Fruit fly (Drosophila melanogaster): ENCODE results near the gene CG12708.

Gene CG12708

DNA sequence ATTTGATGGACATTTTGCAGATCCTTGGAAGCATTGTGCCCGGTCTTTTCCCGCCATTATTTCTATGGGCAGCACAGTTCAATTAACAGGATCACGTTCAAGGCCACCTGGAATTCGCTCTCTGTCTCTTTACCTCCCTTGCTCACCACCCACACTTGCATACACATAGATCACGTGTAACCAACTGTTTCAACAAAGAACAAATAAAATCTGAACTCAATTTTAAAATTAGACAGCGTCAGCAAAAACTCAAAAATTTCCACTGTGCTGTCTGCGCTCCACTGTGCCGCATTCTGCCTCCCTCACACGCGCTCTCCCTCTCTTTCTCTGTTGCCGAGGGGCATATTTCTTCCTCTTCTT, 34.3 kb downstream of the CG12708 start (continued):
- TF ChIP-seq cg (GFP tag; optimal IDR thresholded peaks at IDR 0.05) (no peak), CG7963 (GFP tag; IDR thresholded peaks at IDR 0.05; ENCODE audit: partially characterized antibody) (no peak), Rfx (GFP tag; IDR thresholded peaks at IDR 0.05) (peak; percentile 64), zfh2 (GFP tag; optimal IDR thresholded peaks at IDR 0.05) (no peak), luna (GFP tag; optimal IDR thresholded peaks at IDR 0.05) (no peak), vnd (GFP tag; IDR thresholded peaks at IDR 0.05; ENCODE audit: partially characterized antibody) (no peak), bbx (GFP tag; IDR thresholded peaks at IDR 0.05; ENCODE audit: partially characterized antibody) (no peak), CG10959 (GFP tag; IDR thresholded peaks at IDR 0.05) (no peak), CG8478 (optimal IDR thresholded peaks at IDR 0.05) (no peak), CG10209 (GFP tag; optimal IDR thresholded peaks at IDR 0.05) (no peak), maf-S (GFP tag; optimal IDR thresholded peaks at IDR 0.05) (no peak), Usf (GFP tag; optimal IDR thresholded peaks at IDR 0.05) (no peak), Ets65A (GFP tag) (no peak), sens (GFP tag) (peak; percentile 68), danr (GFP tag; IDR thresholded peaks at IDR 0.05) (no peak), CG6791 (GFP tag; IDR thresholded peaks at IDR 0.05; ENCODE audit: partially characterized antibody) (no peak), Awh (GFP tag; IDR thresholded peaks at IDR 0.05) (no peak), run (tag; optimal IDR thresholded peaks at IDR 0.05) (no peak), Blimp-1 (GFP tag; optimal IDR thresholded peaks at IDR 0.05) (no peak), crc (GFP tag; optimal IDR thresholded peaks at IDR 0.05) (no peak), CG12071 (GFP tag; optimal IDR thresholded peaks at IDR 0.05) (peak; percentile 15), CG8089 (GFP tag; optimal IDR thresholded peaks at IDR 0.05) (no peak), wdn (GFP tag; IDR thresholded peaks at IDR 0.05) (no peak), Dip2 (GFP tag; IDR thresholded peaks at IDR 0.05) (no peak), Six4 (GFP tag; optimal IDR thresholded peaks at IDR 0.05) (no peak), ranshi (GFP tag; IDR thresholded peaks at IDR 0.05) (no peak), CG3281 (GFP tag; optimal IDR thresholded peaks at IDR 0.05) (no peak), eve (GFP tag; optimal IDR thresholded peaks at IDR 0.05) (no peak), Mad (GFP tag; optimal IDR thresholded peaks at IDR 0.05) (no peak), exex (tag; optimal IDR thresholded peaks at IDR 0.05) (no peak), H15 (GFP tag; IDR thresholded peaks at IDR 0.05) (no peak), sug (tag; optimal IDR thresholded peaks at IDR 0.05) (no peak), BtbVII (GFP tag; optimal IDR thresholded peaks at IDR 0.05) (no peak), bsh (GFP tag; optimal IDR thresholded peaks at IDR 0.05) (no peak), peb (GFP tag; IDR thresholded peaks at IDR 0.05) (no peak), lilli (GFP tag; optimal IDR thresholded peaks at IDR 0.05) (peak; percentile 9), CoRest (tag; optimal IDR thresholded peaks at IDR 0.05) (no peak), fd64A (GFP tag; optimal IDR thresholded peaks at IDR 0.05) (no peak), fu2 (GFP tag; optimal IDR thresholded peaks at IDR 0.05) (no peak), pum (GFP tag; optimal IDR thresholded peaks at IDR 0.05) (no peak), CG10543 (GFP tag; optimal IDR thresholded peaks at IDR 0.05) (no peak), Pdp1 (GFP tag; optimal IDR thresholded peaks at IDR 0.05) (no peak), grn (GFP tag; optimal IDR thresholded peaks at IDR 0.05) (no peak), bigmax (GFP tag; optimal IDR thresholded peaks at IDR 0.05) (no peak), CG10654 (GFP tag; optimal IDR thresholded peaks at IDR 0.05) (no peak), CG3847 (GFP tag; IDR thresholded peaks at IDR 0.05) (0 out of 2 replicates have a peak, but pooled peaks have one; percentile 6), corto (GFP tag; optimal IDR thresholded peaks at IDR 0.05) (no peak), Hr78 (GFP tag; optimal IDR thresholded peaks at IDR 0.05) (no peak), Sin3A (optimal IDR thresholded peaks at IDR 0.05) (no peak), CG1832 (GFP tag; optimal IDR thresholded peaks at IDR 0.05) (peak; percentile 84), insv (GFP tag; optimal IDR thresholded peaks at IDR 0.05) (no peak), wek (GFP tag; optimal IDR thresholded peaks at IDR 0.05) (no peak), ssp (GFP tag; IDR thresholded peaks at IDR 0.05) (no peak)
